Worm (Caenorhabditis elegans): Measurements from ENCODE around the gene ncx-5.

Gene ncx-5

ce11 chrV:10525902-10526301 is 36.0 kb upstream of the ncx-5 start, which contains the start of the genes C35A5.8 and hda-11 (continued):
- no peak for TF ChIP-seq zip-11 (GFP tag; IDR thresholded peaks at IDR 0.05)
- no peak for TF ChIP-seq nhr-42 (GFP tag; IDR thresholded peaks at IDR 0.05)
- TF ChIP-seq attf-4 (tag; optimal IDR thresholded peaks at IDR 0.05) = no peak
- TF ChIP-seq Y5F2A.4 (GFP tag; optimal IDR thresholded peaks at IDR 0.05) = no peak
- no peak for TF ChIP-seq F49E8.2 (tag; optimal IDR thresholded peaks at IDR 0.05; ENCODE audit: borderline replicate concordance)
- TF ChIP-seq unc-130 (GFP tag; optimal IDR thresholded peaks at IDR 0.05) = peak; percentile 74
- no peak for TF ChIP-seq ceh-32 (tag; optimal IDR thresholded peaks at IDR 0.05; ENCODE audit: poor library complexity)
- TF ChIP-seq snpc-4 (tag; optimal IDR thresholded peaks at IDR 0.05) = no peak
- no peak for TF ChIP-seq zip-2 (tag; optimal IDR thresholded peaks at IDR 0.05)
- TF ChIP-seq Y48G9A.11 (GFP tag; IDR thresholded peaks at IDR 0.05) = peak; percentile 48
- no peak; the same call in 1 of the 2 replicates for TF ChIP-seq T26A8.4 (GFP tag; IDR thresholded peaks at IDR 0.05)
- TF ChIP-seq set-16 (GFP tag; IDR thresholded peaks at IDR 0.05) = no peak
- TF ChIP-seq saeg-2 (GFP tag; IDR thresholded peaks at IDR 0.05) = no peak
- TF ChIP-seq ceh-82 (tag; optimal IDR thresholded peaks at IDR 0.05) = no peak
- TF ChIP-seq daf-12 (tag; optimal IDR thresholded peaks at IDR 0.05) = no peak
- no peak for TF ChIP-seq ZK546.5 (tag; optimal IDR thresholded peaks at IDR 0.05)
- TF ChIP-seq rbr-2 (tag; optimal IDR thresholded peaks at IDR 0.05) = peak; percentile 48
- TF ChIP-seq nhr-77 (tag; optimal IDR thresholded peaks at IDR 0.05) = no peak
- TF ChIP-seq nhr-6 (tag; optimal IDR thresholded peaks at IDR 0.05) = peak; percentile 32
- TF ChIP-seq dmd-8 (GFP tag; IDR thresholded peaks at IDR 0.05) = no peak
- 0 out of 2 replicates have a peak, but pooled peaks have one; percentile 27 for TF ChIP-seq mxl-2 (GFP tag; conservative IDR thresholded peaks at IDR 0.05)
- TF ChIP-seq nhr-10 (tag; optimal IDR thresholded peaks at IDR 0.05) = no peak
- TF ChIP-seq egl-43 (GFP tag; IDR thresholded peaks at IDR 0.05) = no peak
- no peak for TF ChIP-seq ceh-28 (tag; optimal IDR thresholded peaks at IDR 0.05)
- no peak for TF ChIP-seq mep-1 (tag; optimal IDR thresholded peaks at IDR 0.05)
- no peak for TF ChIP-seq daf-16 (GFP tag; optimal IDR thresholded peaks at IDR 0.05)
- TF ChIP-seq daf-16 (tag; optimal IDR thresholded peaks at IDR 0.05) = no peak
- peak; percentile 61 for TF ChIP-seq dmd-6 (GFP tag; IDR thresholded peaks at IDR 0.05)
- no peak for TF ChIP-seq F37D6.2 (tag; optimal IDR thresholded peaks at IDR 0.05)
- TF ChIP-seq nhr-76 (tag; optimal IDR thresholded peaks at IDR 0.05) = no peak
- peak; percentile 89; the same call in 1 of the 2 replicates for TF ChIP-seq dmd-9 (GFP tag; IDR thresholded peaks at IDR 0.05)
- TF ChIP-seq ama-1 (optimal IDR thresholded peaks at IDR 0.05) = no peak
- no peak for TF ChIP-seq zag-1 (tag; optimal IDR thresholded peaks at IDR 0.05)
- peak in 1 of 2 experiments; percentile 89 for TF ChIP-seq hif-1 (tag; optimal IDR thresholded peaks at IDR 0.05)
- TF ChIP-seq F26F4.8 (GFP tag; conservative IDR thresholded peaks at IDR 0.05) = no peak
- 0 out of 2 replicates have a peak, but pooled peaks have one; percentile 68 for TF ChIP-seq D1046.2 (GFP tag; IDR thresholded peaks at IDR 0.05)
- no peak for TF ChIP-seq mdt-29 (GFP tag; IDR thresholded peaks at IDR 0.05)
- TF ChIP-seq duxl-1 (tag; optimal IDR thresholded peaks at IDR 0.05; ENCODE audit: poor library complexity) = peak; percentile 71
- TF ChIP-seq jun-1 (tag; optimal IDR thresholded peaks at IDR 0.05) = no peak
- TF ChIP-seq F10B5.3 (tag; optimal IDR thresholded peaks at IDR 0.05) = no peak
- peak; percentile 63 for TF ChIP-seq lin-38 (GFP tag; IDR thresholded peaks at IDR 0.05)
- no peak for TF ChIP-seq skn-1 (tag; optimal IDR thresholded peaks at IDR 0.05)
- TF ChIP-seq nhr-28 (tag; optimal IDR thresholded peaks at IDR 0.05) = no peak
- no peak for TF ChIP-seq lin-39 (tag; optimal IDR thresholded peaks at IDR 0.05)
- no peak for TF ChIP-seq vab-7 (GFP tag; IDR thresholded peaks at IDR 0.05)
- TF ChIP-seq ctbp-1 (GFP tag; IDR thresholded peaks at IDR 0.05) = no peak
- no peak for TF ChIP-seq fkh-10 (GFP tag; optimal IDR thresholded peaks at IDR 0.05)
- no peak for TF ChIP-seq daf-8 (GFP tag; IDR thresholded peaks at IDR 0.05)
- TF ChIP-seq nhr-25 (tag; optimal IDR thresholded peaks at IDR 0.05; ENCODE audit: borderline replicate concordance, insufficient read depth) = peak; percentile 4
- TF ChIP-seq ztf-11 (tag; optimal IDR thresholded peaks at IDR 0.05) = no peak
- TF ChIP-seq lir-3 (tag; optimal IDR thresholded peaks at IDR 0.05) = no peak
- no peak for TF ChIP-seq hlh-30 (tag; optimal IDR thresholded peaks at IDR 0.05; ENCODE audit: insufficient read depth)
- peak; percentile 31 for TF ChIP-seq mxl-3 (GFP tag; optimal IDR thresholded peaks at IDR 0.05)

All from whole organism, L4 larva.